Fruit fly (Drosophila melanogaster): ENCODE measurements around the gene HDAC11.
A peak's percentile ranks its signal among the peaks of the same experiment; 100 is the strongest.

The HDAC11 gene

DNA sequence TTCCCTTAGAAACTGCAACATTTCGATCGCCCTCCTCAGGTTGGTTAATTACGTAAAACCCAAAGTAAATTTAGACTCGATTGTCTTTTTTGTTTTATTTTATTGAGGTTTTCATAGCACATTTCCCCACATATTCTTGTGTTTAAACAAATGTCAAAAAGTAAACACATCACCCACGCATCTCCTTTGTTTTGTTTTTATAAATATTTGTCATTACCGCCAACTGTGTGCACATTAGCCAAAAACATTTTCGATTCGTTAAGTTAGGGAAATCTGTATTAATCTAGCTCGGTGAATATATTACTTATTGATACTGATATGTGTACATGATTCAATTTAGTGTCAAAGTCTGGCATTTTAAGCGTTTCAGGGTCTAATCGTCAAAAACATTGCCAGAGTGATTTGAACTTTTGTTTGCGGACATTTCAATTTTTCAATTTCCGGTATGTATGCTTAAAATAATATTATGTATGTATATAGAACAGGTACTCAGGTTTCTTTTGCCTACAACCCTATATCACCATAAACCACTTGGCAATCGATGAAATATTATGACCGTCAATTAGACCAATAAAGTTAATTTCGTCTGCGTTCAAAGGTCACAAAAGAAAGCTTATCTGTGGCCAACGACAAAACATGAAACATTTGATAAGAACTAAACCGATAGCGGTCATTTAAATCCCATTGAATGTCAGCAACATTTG is 46.3 kb downstream of the HDAC11 start (continued):
- TF ChIP-seq CG6813 (GFP tag; optimal IDR thresholded peaks at IDR 0.05) (peak; percentile 86), ci (GFP tag; IDR thresholded peaks at IDR 0.05) (0 out of 3 replicates have a peak, but pooled peaks have one; percentile 37), sc (optimal IDR thresholded peaks at IDR 0.05) (no peak), sc (GFP tag; optimal IDR thresholded peaks at IDR 0.05) (no peak), tna (GFP tag; IDR thresholded peaks at IDR 0.05; ENCODE audit: partially characterized antibody) (no peak), CG15696 (tag; optimal IDR thresholded peaks at IDR 0.05) (peak; percentile 54), CG17359 (tag; optimal IDR thresholded peaks at IDR 0.05) (peak; percentile 65), D19B (GFP tag; optimal IDR thresholded peaks at IDR 0.05) (no peak), Elba2 (GFP tag; optimal IDR thresholded peaks at IDR 0.05) (no peak), HHEX (GFP tag; optimal IDR thresholded peaks at IDR 0.05) (peak; percentile 67), CG15514 (GFP tag; optimal IDR thresholded peaks at IDR 0.05) (peak; percentile 74), CG10321 (GFP tag; IDR thresholded peaks at IDR 0.05) (no peak), HmgZ (tag; optimal IDR thresholded peaks at IDR 0.05) (peak; percentile 26), BtbVII (GFP tag; optimal IDR thresholded peaks at IDR 0.05) (peak; percentile 82), CG18619 (GFP tag; optimal IDR thresholded peaks at IDR 0.05) (peak; percentile 19), Camta (GFP tag; optimal IDR thresholded peaks at IDR 0.05) (peak; percentile 19), CG12659 (GFP tag; optimal IDR thresholded peaks at IDR 0.05) (peak; percentile 38), CG1233 (GFP tag; optimal IDR thresholded peaks at IDR 0.05) (peak; percentile 74), CG2116 (GFP tag; optimal IDR thresholded peaks at IDR 0.05) (peak; percentile 15), MTF-1 (GFP tag; optimal IDR thresholded peaks at IDR 0.05; ENCODE audit: borderline replicate concordance) (peak; percentile 54), fu2 (GFP tag; optimal IDR thresholded peaks at IDR 0.05) (no peak), Doc3 (GFP tag; IDR thresholded peaks at IDR 0.05; ENCODE audit: partially characterized antibody) (no peak), PHDP (tag; optimal IDR thresholded peaks at IDR 0.05) (peak; percentile 67), CG3407 (GFP tag; optimal IDR thresholded peaks at IDR 0.05) (peak; percentile 60), CG7271 (tag; optimal IDR thresholded peaks at IDR 0.05) (peak; percentile 48), ems (GFP tag; optimal IDR thresholded peaks at IDR 0.05) (no peak), sens (GFP tag) (peak; percentile 94), cwo (GFP tag; optimal IDR thresholded peaks at IDR 0.05) (peak; percentile 45), Hsf (GFP tag; optimal IDR thresholded peaks at IDR 0.05) (no peak), D (optimal IDR thresholded peaks at IDR 0.05) (no peak), D (GFP tag; optimal IDR thresholded peaks at IDR 0.05) (peak; percentile 39), CG10462 (GFP tag; optimal IDR thresholded peaks at IDR 0.05) (no peak), Fer1 (GFP tag; optimal IDR thresholded peaks at IDR 0.05) (peak; percentile 72), CG3281 (GFP tag; optimal IDR thresholded peaks at IDR 0.05) (peak; percentile 74)

DNA sequence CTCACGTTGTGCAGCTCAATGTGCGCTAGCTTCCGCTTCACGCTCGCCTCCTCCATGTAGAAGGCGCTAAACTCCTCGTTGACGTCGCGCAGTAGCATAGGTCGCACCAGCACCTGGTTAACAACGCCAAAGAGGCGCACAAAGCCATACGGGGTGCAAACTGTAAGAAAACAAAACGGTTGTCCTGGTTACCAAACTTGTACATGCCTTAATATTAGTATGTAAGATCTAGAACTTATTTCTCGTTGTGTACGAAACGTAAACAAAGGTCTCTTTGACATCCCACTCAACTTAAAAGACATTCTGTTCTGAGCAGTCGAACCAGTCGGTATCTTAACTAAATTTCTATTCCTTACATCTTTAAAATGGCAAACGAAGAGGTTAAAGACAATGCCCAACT is 48.7 kb downstream of the HDAC11 start, which contains the start of gene CG6980:
CG6980 (plus strand) TSS at position 301 of the 400 bp plus-strand sequence.
- TF ChIP-seq lov (optimal IDR thresholded peaks at IDR 0.05) (no peak), lov (GFP tag; IDR thresholded peaks at IDR 0.05) (0 out of 3 replicates have a peak, but pooled peaks have one; percentile 12), Fer1 (GFP tag; optimal IDR thresholded peaks at IDR 0.05) (no peak)

DNA sequence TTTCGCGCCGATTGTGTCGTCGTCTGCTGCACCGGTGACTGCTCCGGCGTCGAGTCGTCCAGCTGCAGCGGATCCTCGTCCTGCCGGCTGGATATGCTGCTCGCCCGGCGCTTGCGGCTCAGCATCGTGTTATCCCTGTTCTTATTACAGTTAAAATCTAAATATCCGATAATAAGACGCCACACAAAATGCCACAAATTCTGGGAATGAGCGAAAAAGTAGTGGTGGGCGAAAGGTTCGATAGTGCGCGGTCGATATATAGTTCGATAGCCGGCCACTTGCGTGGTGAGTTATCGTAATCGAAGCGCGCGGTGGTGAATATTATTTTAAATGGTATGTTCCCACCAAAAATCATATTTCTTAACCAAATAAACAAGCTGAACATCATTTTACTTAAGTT is 51.0 kb downstream of the HDAC11 start, which contains the start of gene polybromo:
polybromo (minus strand) TSS at position 212 of the 400 bp plus-strand sequence.
- TF ChIP-seq pb (GFP tag; optimal IDR thresholded peaks at IDR 0.05) (no peak), CG10366 (GFP tag; IDR thresholded peaks at IDR 0.05) (no peak), dmrt99B (tag; optimal IDR thresholded peaks at IDR 0.05) (no peak), CG17385 (GFP tag; optimal IDR thresholded peaks at IDR 0.05) (no peak), CG30431 (GFP tag; optimal IDR thresholded peaks at IDR 0.05) (no peak), kah (GFP tag; optimal IDR thresholded peaks at IDR 0.05) (no peak), unc-4 (GFP tag; IDR thresholded peaks at IDR 0.05; ENCODE audit: partially characterized antibody) (peak; percentile 94), CG10431 (GFP tag; optimal IDR thresholded peaks at IDR 0.05) (no peak), Dref (GFP tag; IDR thresholded peaks at IDR 0.05) (peak; percentile 92), CG4282 (GFP tag; optimal IDR thresholded peaks at IDR 0.05) (no peak), pan (optimal IDR thresholded peaks at IDR 0.05) (no peak), pan (GFP tag; optimal IDR thresholded peaks at IDR 0.05 in 1 of 2, IDR thresholded peaks at IDR 0.05 in 1 of 2) (no peak), ara (GFP tag; IDR thresholded peaks at IDR 0.05) (no peak), Elba2 (GFP tag; optimal IDR thresholded peaks at IDR 0.05) (peak; percentile 32)
